Fruit fly (Drosophila melanogaster): ENCODE measurements around the gene CG10681.

Gene CG10681

dm6 chr3L:12495312-12495725 lies 6.0 kb upstream of the CG10681 start (continued):
- TF ChIP-seq Dll (GFP tag; IDR thresholded peaks at IDR 0.05; ENCODE audit: partially characterized antibody) (no peak), CG13424 (tag; optimal IDR thresholded peaks at IDR 0.05) (peak; percentile 62), CG18619 (GFP tag; optimal IDR thresholded peaks at IDR 0.05) (peak; percentile 16), Asciz (GFP tag; optimal IDR thresholded peaks at IDR 0.05) (no peak), CG12236 (GFP tag; optimal IDR thresholded peaks at IDR 0.05) (no peak), Nf-YA (GFP tag; IDR thresholded peaks at IDR 0.05) (no peak), ftz-f1 (GFP tag; optimal IDR thresholded peaks at IDR 0.05) (no peak), CG11504 (tag; optimal IDR thresholded peaks at IDR 0.05) (peak; percentile 68), Vsx1 (GFP tag; optimal IDR thresholded peaks at IDR 0.05) (peak; percentile 8), al (GFP tag; IDR thresholded peaks at IDR 0.05) (no peak), CG30431 (GFP tag; optimal IDR thresholded peaks at IDR 0.05) (peak; percentile 25), corto (GFP tag; optimal IDR thresholded peaks at IDR 0.05) (peak; percentile 60), CG15514 (GFP tag; optimal IDR thresholded peaks at IDR 0.05) (no peak), Ada2b (GFP tag; IDR thresholded peaks at IDR 0.05) (no peak), CG5953 (GFP tag; IDR thresholded peaks at IDR 0.05) (no peak), cwo (GFP tag; optimal IDR thresholded peaks at IDR 0.05) (peak; percentile 12), CG10267 (tag; optimal IDR thresholded peaks at IDR 0.05) (peak; percentile 36), CG7839 (tag; optimal IDR thresholded peaks at IDR 0.05) (peak; percentile 59), ham (GFP tag; IDR thresholded peaks at IDR 0.05) (no peak)

DNA sequence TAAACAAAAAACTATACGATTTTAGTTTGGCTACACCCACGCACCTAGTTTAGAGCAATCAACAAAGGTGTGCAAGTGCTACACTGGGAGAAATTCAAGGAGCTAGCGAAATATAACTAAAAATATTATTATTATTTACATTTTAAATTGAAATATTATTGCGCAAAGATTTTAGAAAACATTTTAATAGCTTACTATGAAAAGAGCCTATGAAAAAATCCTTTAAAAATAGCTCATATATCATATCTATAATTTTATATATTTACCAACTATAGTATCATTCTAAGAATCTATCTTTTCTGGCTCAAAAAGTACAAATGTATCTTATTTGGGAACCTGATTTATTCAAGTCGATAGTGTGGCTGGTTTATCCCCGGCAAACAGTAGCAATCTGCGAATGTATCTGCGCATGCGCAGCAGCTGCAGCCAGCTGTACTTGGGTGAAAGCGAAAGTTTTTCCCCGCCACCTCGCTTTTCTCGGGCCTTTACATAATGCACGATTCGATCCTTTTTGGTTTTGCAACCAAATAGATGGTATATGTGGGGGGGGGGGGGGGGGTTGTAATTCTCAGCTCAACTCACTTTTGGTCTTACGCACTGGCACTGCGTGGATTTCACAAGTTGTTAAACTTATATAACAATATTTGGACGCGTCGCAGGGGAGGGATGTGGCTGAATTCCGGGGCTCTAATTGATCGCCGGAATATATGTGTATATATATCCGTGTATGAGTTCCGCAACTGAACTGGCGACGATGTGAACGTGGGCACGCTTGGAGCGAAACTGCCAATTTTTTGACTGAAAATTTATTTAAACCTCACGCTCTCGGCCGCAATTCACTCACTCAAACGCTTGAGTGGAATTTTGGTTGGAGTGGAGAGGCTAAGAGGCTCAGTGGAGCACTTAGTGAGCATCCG lies 4.6 kb upstream of the CG10681 start, which contains the start of gene CG10657:
Gene CG10657 (minus strand): TSS at position 789 of the 917 bp plus-strand sequence.
- no peak for TF ChIP-seq exex (tag; optimal IDR thresholded peaks at IDR 0.05)
- no peak for TF ChIP-seq Max (GFP tag; optimal IDR thresholded peaks at IDR 0.05)
- TF ChIP-seq CG7556 (GFP tag; optimal IDR thresholded peaks at IDR 0.05) = no peak
- TF ChIP-seq CG12155 (GFP tag; optimal IDR thresholded peaks at IDR 0.05) = no peak
- no peak for TF ChIP-seq run (tag; optimal IDR thresholded peaks at IDR 0.05)
- no peak for TF ChIP-seq CG17568 (GFP tag; optimal IDR thresholded peaks at IDR 0.05)
- no peak for TF ChIP-seq CG2889 (GFP tag; IDR thresholded peaks at IDR 0.05)
- no peak for TF ChIP-seq CG5180 (GFP tag; optimal IDR thresholded peaks at IDR 0.05)
- TF ChIP-seq HHEX (GFP tag; optimal IDR thresholded peaks at IDR 0.05) = no peak
- peak; percentile 25; the same call in 1 of the 2 replicates for TF ChIP-seq CG14441 (GFP tag; IDR thresholded peaks at IDR 0.05)
- TF ChIP-seq pan (optimal IDR thresholded peaks at IDR 0.05) = no peak
- no peak for TF ChIP-seq pan (GFP tag; optimal IDR thresholded peaks at IDR 0.05 in 1 of 2, IDR thresholded peaks at IDR 0.05 in 1 of 2)
- TF ChIP-seq Trl (optimal IDR thresholded peaks at IDR 0.05) = peak in 1 of 2 experiments; percentile 28
- TF ChIP-seq Trl (GFP tag; optimal IDR thresholded peaks at IDR 0.05) = no peak
- no peak for TF ChIP-seq psq (GFP tag; optimal IDR thresholded peaks at IDR 0.05)
- no peak for TF ChIP-seq CG11247 (GFP tag; IDR thresholded peaks at IDR 0.05)
- TF ChIP-seq CG11560 (tag; IDR thresholded peaks at IDR 0.05) = no peak
- TF ChIP-seq Blimp-1 (GFP tag; optimal IDR thresholded peaks at IDR 0.05) = peak; percentile 48
- peak; percentile 55; the same call in 1 of the 2 replicates for TF ChIP-seq chm (GFP tag; IDR thresholded peaks at IDR 0.05)
- TF ChIP-seq CG11504 (tag; optimal IDR thresholded peaks at IDR 0.05) = peak; percentile 16
- TF ChIP-seq CG2199 (GFP tag; IDR thresholded peaks at IDR 0.05) = no peak
- peak; percentile 37; the same call in 1 of the 3 replicates for TF ChIP-seq dysf (GFP tag; IDR thresholded peaks at IDR 0.05)
- peak; percentile 7 for TF ChIP-seq gem (tag; optimal IDR thresholded peaks at IDR 0.05)
- 0 out of 2 replicates have a peak, but pooled peaks have one; percentile 11 for TF ChIP-seq CG6689 (GFP tag; IDR thresholded peaks at IDR 0.05)
- no peak for TF ChIP-seq CG2202 (tag; optimal IDR thresholded peaks at IDR 0.05)
- TF ChIP-seq Dbx (GFP tag; IDR thresholded peaks at IDR 0.05) = no peak
- TF ChIP-seq Atf3 (GFP tag; optimal IDR thresholded peaks at IDR 0.05) = no peak
- TF ChIP-seq Deaf1 (tag; optimal IDR thresholded peaks at IDR 0.05) = no peak
- TF ChIP-seq caup (GFP tag; optimal IDR thresholded peaks at IDR 0.05; ENCODE audit: severe bottlenecking) = no peak
- no peak for TF ChIP-seq toy (GFP tag; IDR thresholded peaks at IDR 0.05)
- TF ChIP-seq CG17802 (tag; optimal IDR thresholded peaks at IDR 0.05) = no peak
